Fruit fly (Drosophila melanogaster): ENCODE data around the gene RpL4.

The RpL4 gene

dm6 chr3R:27925000-27925970 lies 2.7 kb downstream of the RpL4 start, which contains the start of gene mino:
Gene mino (plus strand): TSS chr3R:27925191.
- TF ChIP-seq CG6854 (GFP tag; optimal IDR thresholded peaks at IDR 0.05) (peak; percentile 3), Ets96B (tag; optimal IDR thresholded peaks at IDR 0.05) (no peak), svp (GFP tag) (peak; percentile 82), Smox (GFP tag; optimal IDR thresholded peaks at IDR 0.05) (no peak), acj6 (GFP tag; optimal IDR thresholded peaks at IDR 0.05) (no peak), achi (GFP tag; optimal IDR thresholded peaks at IDR 0.05) (no peak), OdsH (GFP tag; optimal IDR thresholded peaks at IDR 0.05) (no peak), CG8119 (GFP tag; IDR thresholded peaks at IDR 0.05) (0 out of 3 replicates have a peak, but pooled peaks have one; percentile 12), vri (GFP tag; optimal IDR thresholded peaks at IDR 0.05) (peak; percentile 50), Met (GFP tag; optimal IDR thresholded peaks at IDR 0.05) (peak; percentile 4), Sox15 (GFP tag; optimal IDR thresholded peaks at IDR 0.05) (no peak), CG31627 (GFP tag; optimal IDR thresholded peaks at IDR 0.05) (no peak), cyc (GFP tag; optimal IDR thresholded peaks at IDR 0.05) (no peak), fd59A (GFP tag; optimal IDR thresholded peaks at IDR 0.05) (no peak), Eip75B (GFP tag; optimal IDR thresholded peaks at IDR 0.05) (no peak), CG6808 (GFP tag; optimal IDR thresholded peaks at IDR 0.05) (peak; percentile 33), CG4318 (GFP tag; optimal IDR thresholded peaks at IDR 0.05) (no peak), CG8632 (GFP tag; optimal IDR thresholded peaks at IDR 0.05) (no peak), Ets21C (GFP tag; optimal IDR thresholded peaks at IDR 0.05) (no peak), eg (GFP tag; IDR thresholded peaks at IDR 0.05) (no peak), CG34406 (GFP tag; optimal IDR thresholded peaks at IDR 0.05) (no peak), fd85E (GFP tag; optimal IDR thresholded peaks at IDR 0.05) (no peak), pdm3 (GFP tag; optimal IDR thresholded peaks at IDR 0.05) (no peak), spab (GFP tag; optimal IDR thresholded peaks at IDR 0.05) (peak; percentile 27), CG6792 (GFP tag; optimal IDR thresholded peaks at IDR 0.05) (no peak), CG15336 (GFP tag; IDR thresholded peaks at IDR 0.05) (no peak), CG9139 (GFP tag; optimal IDR thresholded peaks at IDR 0.05) (peak; percentile 55), CG1621 (tag; optimal IDR thresholded peaks at IDR 0.05) (peak; percentile 47), CG3032 (tag; optimal IDR thresholded peaks at IDR 0.05) (no peak), CG11902 (GFP tag; optimal IDR thresholded peaks at IDR 0.05) (no peak), CG32006 (GFP tag; optimal IDR thresholded peaks at IDR 0.05) (no peak), ss (GFP tag; optimal IDR thresholded peaks at IDR 0.05) (peak; percentile 42 to 68), CG11762 (GFP tag; optimal IDR thresholded peaks at IDR 0.05; ENCODE audit: insufficient read depth) (no peak), CG7368 (GFP tag; optimal IDR thresholded peaks at IDR 0.05) (no peak), net (GFP tag; optimal IDR thresholded peaks at IDR 0.05) (no peak), Sox102F (GFP tag; optimal IDR thresholded peaks at IDR 0.05) (peak; percentile 32), CG3919 (GFP tag; optimal IDR thresholded peaks at IDR 0.05) (no peak), Hr39 (GFP tag; optimal IDR thresholded peaks at IDR 0.05) (no peak), CG16779 (tag; optimal IDR thresholded peaks at IDR 0.05) (no peak), Eip78C (GFP tag) (peak; percentile 60), fkh (GFP tag; optimal IDR thresholded peaks at IDR 0.05) (peak; percentile 12), esn (GFP tag; optimal IDR thresholded peaks at IDR 0.05) (peak; percentile 38), dsx (GFP tag; optimal IDR thresholded peaks at IDR 0.05; ENCODE audit: poor library complexity, severe bottlenecking) (peak; percentile 5), CG11294 (GFP tag; IDR thresholded peaks at IDR 0.05) (no peak), lz (GFP tag; optimal IDR thresholded peaks at IDR 0.05) (no peak), Hr38 (GFP tag; optimal IDR thresholded peaks at IDR 0.05) (no peak), salr (GFP tag; optimal IDR thresholded peaks at IDR 0.05) (no peak), Eip93F (GFP tag; optimal IDR thresholded peaks at IDR 0.05) (peak; percentile 43), CG10669 (GFP tag; optimal IDR thresholded peaks at IDR 0.05) (peak; percentile 1), topi (GFP tag; optimal IDR thresholded peaks at IDR 0.05) (peak; percentile 23)

Measured in whole organism, prepupa.